Fruit fly (Drosophila melanogaster): ENCODE results near the gene CG12986.

CG12986 gene

dm6 chrX:17820252-17820651 lies 767 bp upstream of the CG12986 start (continued):
- TF ChIP-seq Nf-YC (tag; optimal IDR thresholded peaks at IDR 0.05): peak; percentile 29
- TF ChIP-seq CG32532 (GFP tag; IDR thresholded peaks at IDR 0.05): peak; percentile 68
- TF ChIP-seq CG1603 (tag; optimal IDR thresholded peaks at IDR 0.05): peak; percentile 52
- peak; percentile 40 for TF ChIP-seq abd-A (tag; optimal IDR thresholded peaks at IDR 0.05)
- TF ChIP-seq Ada2b (GFP tag; IDR thresholded peaks at IDR 0.05): no peak
- TF ChIP-seq CG43689 (GFP tag; IDR thresholded peaks at IDR 0.05): no peak
- TF ChIP-seq btn (GFP tag; optimal IDR thresholded peaks at IDR 0.05): no peak
- no peak for TF ChIP-seq Usf (GFP tag; optimal IDR thresholded peaks at IDR 0.05)
- no peak for TF ChIP-seq CG15269 (tag; optimal IDR thresholded peaks at IDR 0.05)
- no peak for TF ChIP-seq tap (tag; optimal IDR thresholded peaks at IDR 0.05)
- no peak for TF ChIP-seq CG12219 (GFP tag; optimal IDR thresholded peaks at IDR 0.05)
- TF ChIP-seq ssp (GFP tag; IDR thresholded peaks at IDR 0.05): no peak
- TF ChIP-seq CG10274 (GFP tag; optimal IDR thresholded peaks at IDR 0.05): no peak
- peak; percentile 21 for TF ChIP-seq CG17912 (GFP tag; optimal IDR thresholded peaks at IDR 0.05)
- no peak for TF ChIP-seq Vsx1 (GFP tag; optimal IDR thresholded peaks at IDR 0.05)
- TF ChIP-seq CG2116 (GFP tag; optimal IDR thresholded peaks at IDR 0.05): no peak
- TF ChIP-seq knrl (GFP tag; IDR thresholded peaks at IDR 0.05; ENCODE audit: partially characterized antibody): peak; percentile 66; the same call in 1 of the 3 replicates
- TF ChIP-seq CG10462 (GFP tag; optimal IDR thresholded peaks at IDR 0.05): no peak
- TF ChIP-seq p53 (GFP tag; optimal IDR thresholded peaks at IDR 0.05): no peak
- peak; percentile 31 for TF ChIP-seq stwl (tag; optimal IDR thresholded peaks at IDR 0.05)
- TF ChIP-seq CG18011 (GFP tag; optimal IDR thresholded peaks at IDR 0.05): no peak
- peak; percentile 7 for TF ChIP-seq Dp (GFP tag; optimal IDR thresholded peaks at IDR 0.05)
- no peak for TF ChIP-seq Ets97D (GFP tag; optimal IDR thresholded peaks at IDR 0.05)
- TF ChIP-seq slbo (GFP tag; IDR thresholded peaks at IDR 0.05): peak; percentile 59; the same call in 1 of the 2 replicates
- peak; percentile 24 for TF ChIP-seq CG17359 (tag; optimal IDR thresholded peaks at IDR 0.05)
- no peak for TF ChIP-seq cas (GFP tag; IDR thresholded peaks at IDR 0.05)
- peak; percentile 47 for TF ChIP-seq CG7839 (tag; optimal IDR thresholded peaks at IDR 0.05)
- no peak for TF ChIP-seq Fer2 (tag; optimal IDR thresholded peaks at IDR 0.05)
- peak; percentile 42; the same call in 1 of the 3 replicates for TF ChIP-seq dysf (GFP tag; IDR thresholded peaks at IDR 0.05)
- TF ChIP-seq crc (GFP tag; optimal IDR thresholded peaks at IDR 0.05): no peak
- TF ChIP-seq MBD-R2 (GFP tag; IDR thresholded peaks at IDR 0.05): peak; percentile 19; the same call in 1 of the 2 replicates
- peak; percentile 31 for TF ChIP-seq CG12769 (tag; optimal IDR thresholded peaks at IDR 0.05)
- TF ChIP-seq ase (GFP tag; IDR thresholded peaks at IDR 0.05): 0 out of 3 replicates have a peak, but pooled peaks have one; percentile 15
- TF ChIP-seq ab (GFP tag; optimal IDR thresholded peaks at IDR 0.05): no peak
- TF ChIP-seq esg (GFP tag; conservative IDR thresholded peaks at IDR 0.05): no peak
- no peak for TF ChIP-seq HHEX (GFP tag; optimal IDR thresholded peaks at IDR 0.05)
- TF ChIP-seq tin (GFP tag; optimal IDR thresholded peaks at IDR 0.05): peak; percentile 28
- TF ChIP-seq CG11456 (GFP tag; IDR thresholded peaks at IDR 0.05): peak; percentile 80; the same call in 2 of the 3 replicates
- TF ChIP-seq Gsc (GFP tag; IDR thresholded peaks at IDR 0.05): no peak
- no peak for TF ChIP-seq HLHmδ (GFP tag; optimal IDR thresholded peaks at IDR 0.05)
- TF ChIP-seq CG15514 (GFP tag; optimal IDR thresholded peaks at IDR 0.05): peak; percentile 11
- TF ChIP-seq Mrtf (GFP tag; IDR thresholded peaks at IDR 0.05): no peak
- TF ChIP-seq CG2202 (tag; optimal IDR thresholded peaks at IDR 0.05): no peak
- no peak for TF ChIP-seq CG8924 (tag; optimal IDR thresholded peaks at IDR 0.05)
- TF ChIP-seq CG4820 (GFP tag; optimal IDR thresholded peaks at IDR 0.05): peak; percentile 22
- TF ChIP-seq CG30403 (GFP tag; optimal IDR thresholded peaks at IDR 0.05): peak; percentile 42
- no peak for TF ChIP-seq CG4404 (GFP tag; IDR thresholded peaks at IDR 0.05)
- TF ChIP-seq Oli (tag; optimal IDR thresholded peaks at IDR 0.05): no peak
- no peak for TF ChIP-seq CG2129 (GFP tag; IDR thresholded peaks at IDR 0.05; ENCODE audit: partially characterized antibody)
- TF ChIP-seq Bgb (GFP tag; IDR thresholded peaks at IDR 0.05; ENCODE audit: partially characterized antibody): peak; percentile 56
- TF ChIP-seq h (optimal IDR thresholded peaks at IDR 0.05): no peak
